Worm (Caenorhabditis elegans) whole organism, L4 larva: ENCODE data around the gene mlt-11.

ENCODE experiments used
- F37D6.2 ChIP-seq: sonication (generic microtip); optimal IDR thresholded peaks from 2 replicates; lab custom pipeline; 2016; ENCODE audit warnings: mild to moderate bottlenecking, missing genetic modification characterization, missing compliant biosample characterization
- dmd-6 ChIP-seq: fragments of 200-800 bp; sonication (Bioruptor generic); IDR thresholded peaks from 2 replicates; pipeline ENCODE4 v1.3.6; 2022; ENCODE audit warnings: missing genetic modification reagents, missing genetic modification characterization, missing compliant biosample characterization
- dmd-9 ChIP-seq: fragments of 200-800 bp; sonication (Bioruptor generic); IDR thresholded peaks from 2 replicates; pipeline ENCODE4 v1.3.6; 2022; ENCODE audit warnings: missing genetic modification reagents, missing genetic modification characterization, missing compliant biosample characterization
- egl-43 ChIP-seq: fragments of 200-800 bp; sonication (Bioruptor generic); IDR thresholded peaks from 2 replicates; pipeline ENCODE4 v1.3.6; 2022; ENCODE audit warnings: missing genetic modification reagents, missing genetic modification characterization, missing compliant biosample characterization
- fos-1 ChIP-seq: fragments of 150-350 bp; optimal IDR thresholded peaks from 2 replicates; lab custom pipeline; 2014; ENCODE audit warnings: missing biosample characterization, missing genetic modification characterization
- lir-3 ChIP-seq: sonication (generic microtip); optimal IDR thresholded peaks from 2 replicates; lab custom pipeline; 2016; ENCODE audit warnings: mild to moderate bottlenecking, missing genetic modification characterization, missing compliant biosample characterization
- nhr-102 ChIP-seq: sonication (generic microtip); optimal IDR thresholded peaks from 2 replicates; lab custom pipeline; 2016; ENCODE audit warnings: mild to moderate bottlenecking, missing genetic modification characterization, moderate library complexity, missing compliant biosample characterization
- nhr-11 ChIP-seq: fragments of 150-350 bp; optimal IDR thresholded peaks from 2 replicates; lab custom pipeline; 2014; ENCODE audit warnings: missing biosample characterization, missing genetic modification characterization
- nhr-25 ChIP-seq: sonication (generic microtip); optimal IDR thresholded peaks from 2 replicates; lab custom pipeline; 2017; ENCODE audit warnings: missing genetic modification characterization, mild to moderate bottlenecking, missing compliant biosample characterization, antibody characterized with exemption, moderate library complexity, borderline replicate concordance; ENCODE audit not compliant: insufficient read depth
- pha-4 ChIP-seq, 2 experiments: fragments of 150-350 bp in 1 of 2; fragments of 200-800 bp in 1 of 2; sonication (Bioruptor generic) in 1 of 2; IDR thresholded peaks in 1 of 2; optimal IDR thresholded peaks in 1 of 2; 2 replicates each; pipeline versions ENCODE4 v1.3.6 to Lab custom; 2014 to 2022; ENCODE audit warnings: missing genetic modification characterization in 2 of 2, missing genetic modification reagents in 2 of 2, missing biosample characterization in 1 of 2, missing compliant biosample characterization in 1 of 2
- snpc-4 ChIP-seq: fragments of 150-350 bp; optimal IDR thresholded peaks from 2 replicates; lab custom pipeline; 2014; ENCODE audit warnings: missing biosample characterization, missing genetic modification characterization
- zip-11 ChIP-seq: fragments of 200-800 bp; sonication (Bioruptor generic); IDR thresholded peaks from 2 replicates; pipeline ENCODE4 v1.3.6; 2022; ENCODE audit warnings: missing genetic modification characterization, missing compliant biosample characterization
- ztf-11 ChIP-seq: fragments of 150-350 bp; optimal IDR thresholded peaks from 2 replicates; lab custom pipeline; 2014; ENCODE audit warnings: missing biosample characterization, missing genetic modification characterization
- ztf-7 ChIP-seq: fragments of 150-350 bp; optimal IDR thresholded peaks from 2 replicates; lab custom pipeline; 2014; ENCODE audit warnings: missing biosample characterization, missing genetic modification characterization

DNA sequence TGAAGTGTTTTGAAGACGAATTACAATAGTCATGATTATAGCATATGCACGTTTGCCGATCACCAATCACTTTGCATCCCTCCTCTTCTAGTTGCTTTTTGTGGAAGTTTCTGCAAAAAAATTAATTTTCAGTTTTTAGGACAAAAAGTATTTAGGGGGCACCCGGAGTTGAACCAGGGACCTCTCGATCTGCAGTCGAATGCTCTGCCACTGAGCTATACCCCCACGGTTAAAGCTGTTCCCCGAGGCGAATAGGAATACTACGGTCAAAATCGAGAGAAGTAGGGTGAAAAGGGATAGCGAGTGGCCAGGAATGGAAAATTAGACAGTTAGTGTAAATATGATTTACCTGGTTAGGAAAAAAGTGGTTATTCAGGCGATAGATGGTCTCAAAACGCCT lies 27.0 kb downstream of the mlt-11 start:
- TF ChIP-seq F37D6.2 (tag; lab: Kevin White, UChicago) (no peak), nhr-25 (tag; lab: Kevin White, UChicago) (peak; percentile 40), nhr-11 (tag; lab: Kevin White, UChicago) (no peak), egl-43 (GFP tag; lab: Robert Waterston, UW) (peak; percentile 95), snpc-4 (tag; lab: Kevin White, UChicago) (no peak), pha-4 (GFP tag; IDR thresholded peaks at IDR 0.05; lab: Robert Waterston, UW) (peak; percentile 88), pha-4 (tag; optimal IDR thresholded peaks at IDR 0.05; lab: Kevin White, UChicago) (no peak), ztf-7 (tag; lab: Kevin White, UChicago) (no peak), lir-3 (tag; lab: Kevin White, UChicago) (peak; percentile 47), ztf-11 (tag; lab: Kevin White, UChicago) (no peak), zip-11 (GFP tag; lab: Robert Waterston, UW) (0 out of 2 replicates have a peak, but pooled peaks have one; percentile 66), dmd-9 (peak; percentile 29; the same call in 1 of the 2 replicates), nhr-102 (tag; lab: Kevin White, UChicago) (no peak), fos-1 (tag; lab: Kevin White, UChicago) (no peak), dmd-6 (GFP tag; lab: Robert Waterston, UW) (peak; percentile 65)
